Worm (Caenorhabditis elegans) whole organism, L4 larva: Measurements from ENCODE around the gene W04B5.6.

Experiments used
- D1046.2 ChIP-seq: fragments of 200-800 bp; sonication (Bioruptor generic); IDR thresholded peaks from 2 replicates; pipeline ENCODE4 v1.3.6; 2022; ENCODE audit warnings: missing genetic modification characterization, missing compliant biosample characterization
- F37D6.2 ChIP-seq: sonication (generic microtip); optimal IDR thresholded peaks from 2 replicates; lab custom pipeline; 2016; ENCODE audit warnings: mild to moderate bottlenecking, missing genetic modification characterization, missing compliant biosample characterization
- F44E2.7 ChIP-seq: fragments of 200-800 bp; sonication (Bioruptor generic); IDR thresholded peaks from 2 replicates; pipeline ENCODE4 v2.1.2; 2022; ENCODE audit warnings: missing genetic modification characterization, missing compliant biosample characterization
- F49E8.2 ChIP-seq: sonication (generic microtip); optimal IDR thresholded peaks from 2 replicates; lab custom pipeline; 2016; ENCODE audit warnings: missing compliant biosample characterization, mild to moderate bottlenecking, missing genetic modification characterization, borderline replicate concordance
- R02D3.7 ChIP-seq: fragments of 150-350 bp; sonication (generic microtip); optimal IDR thresholded peaks from 3 replicates; lab custom pipeline; 2014; ENCODE audit warnings: missing biosample characterization, missing genetic modification characterization
- T26A8.4 ChIP-seq: fragments of 200-800 bp; sonication (Bioruptor generic); IDR thresholded peaks from 2 replicates; pipeline ENCODE4 v1.3.6; 2022; ENCODE audit warnings: missing genetic modification characterization, missing compliant biosample characterization
- ZK337.2 ChIP-seq: fragments of 200-800 bp; sonication (Bioruptor generic); IDR thresholded peaks from 2 replicates; pipeline ENCODE4 v1.3.6; 2022; ENCODE audit warnings: missing genetic modification reagents, missing genetic modification characterization, missing compliant biosample characterization
- aha-1 ChIP-seq: fragments of 150-350 bp; peaks from one replicate; lab custom pipeline; 2014; ENCODE audit warnings: missing biosample characterization, missing genetic modification characterization
- arid-1 ChIP-seq: fragments of 200-800 bp; sonication (Bioruptor generic); conservative IDR thresholded peaks from 2 replicates; pipeline ENCODE4 v1.3.6; 2022; ENCODE audit warnings: missing genetic modification reagents, missing genetic modification characterization, missing compliant biosample characterization
- ceh-20 ChIP-seq: fragments of 200-800 bp; sonication (Bioruptor generic); IDR thresholded peaks from 2 replicates; pipeline ENCODE4 v1.3.6; 2022; ENCODE audit warnings: missing genetic modification reagents, missing genetic modification characterization, missing compliant biosample characterization
- ceh-28 ChIP-seq: fragments of 150-350 bp; optimal IDR thresholded peaks from 2 replicates; lab custom pipeline; 2014; ENCODE audit warnings: missing biosample characterization, missing genetic modification reagents, missing genetic modification characterization
- ceh-32 ChIP-seq: sonication (generic microtip); optimal IDR thresholded peaks from 2 replicates; lab custom pipeline; 2016; ENCODE audit warnings: mild to moderate bottlenecking, missing genetic modification characterization, missing compliant biosample characterization; ENCODE audit not compliant: poor library complexity
- ceh-82 ChIP-seq: sonication (generic microtip); optimal IDR thresholded peaks from 2 replicates; lab custom pipeline; 2017; ENCODE audit warnings: missing biosample characterization, missing genetic modification characterization
- ctbp-1 ChIP-seq: fragments of 200-800 bp; sonication (Bioruptor generic); IDR thresholded peaks from 2 replicates; pipeline ENCODE4 v1.3.6; 2022; ENCODE audit warnings: missing genetic modification reagents, missing genetic modification characterization, missing compliant biosample characterization
- daf-16 ChIP-seq, 3 experiments: sonication (generic microtip); optimal IDR thresholded peaks; 2 replicates each; lab custom pipeline; 2016 to 2017; ENCODE audit warnings: missing genetic modification characterization in 3 of 3, missing genetic modification reagents in 3 of 3, mild to moderate bottlenecking in 2 of 3, missing compliant biosample characterization in 2 of 3, missing biosample characterization in 1 of 3, moderate library complexity in 1 of 3
- daf-8 ChIP-seq: fragments of 200-800 bp; sonication (Bioruptor generic); IDR thresholded peaks from 2 replicates; pipeline ENCODE4 v1.3.6; 2022; ENCODE audit warnings: missing genetic modification characterization, missing compliant biosample characterization
- dmd-6 ChIP-seq: fragments of 200-800 bp; sonication (Bioruptor generic); IDR thresholded peaks from 2 replicates; pipeline ENCODE4 v1.3.6; 2022; ENCODE audit warnings: missing genetic modification reagents, missing genetic modification characterization, missing compliant biosample characterization
- egl-43 ChIP-seq: fragments of 200-800 bp; sonication (Bioruptor generic); IDR thresholded peaks from 2 replicates; pipeline ENCODE4 v1.3.6; 2022; ENCODE audit warnings: missing genetic modification reagents, missing genetic modification characterization, missing compliant biosample characterization
- jun-1 ChIP-seq: fragments of 150-350 bp; optimal IDR thresholded peaks from 2 replicates; lab custom pipeline; 2014; ENCODE audit warnings: missing biosample characterization, missing genetic modification reagents, missing genetic modification characterization
- lin-15B ChIP-seq: fragments of 150-350 bp; sonication (generic microtip); optimal IDR thresholded peaks from 3 replicates; lab custom pipeline; 2014; ENCODE audit warnings: missing biosample characterization, missing genetic modification characterization
- lin-38 ChIP-seq: fragments of 200-800 bp; sonication (Bioruptor generic); IDR thresholded peaks from 2 replicates; pipeline ENCODE4 v1.3.6; 2022; ENCODE audit warnings: missing genetic modification reagents, missing genetic modification characterization, missing compliant biosample characterization
- mdl-1 ChIP-seq, 2 experiments: fragments of 150-350 bp in 1 of 2; sonication (generic microtip) in 1 of 2; optimal IDR thresholded peaks; 2 replicates each; lab custom pipeline; 2014 to 2017; ENCODE audit warnings: missing biosample characterization in 2 of 2, missing genetic modification characterization in 2 of 2
- mep-1 ChIP-seq: fragments of 150-350 bp; sonication (generic microtip); optimal IDR thresholded peaks from 3 replicates; lab custom pipeline; 2014; ENCODE audit warnings: missing biosample characterization, missing genetic modification characterization
- nhr-10 ChIP-seq: fragments of 150-350 bp; optimal IDR thresholded peaks from 2 replicates; lab custom pipeline; 2014; ENCODE audit warnings: missing biosample characterization, missing genetic modification characterization
- nhr-42 ChIP-seq: fragments of 200-800 bp; sonication (Bioruptor generic); IDR thresholded peaks from 2 replicates; pipeline ENCODE4 v1.3.6; 2022; ENCODE audit warnings: missing genetic modification characterization, missing compliant biosample characterization
- nhr-76 ChIP-seq: fragments of 150-350 bp; optimal IDR thresholded peaks from 2 replicates; lab custom pipeline; 2014; ENCODE audit warnings: missing biosample characterization, missing genetic modification characterization
- php-3 ChIP-seq: fragments of 200-800 bp; sonication (Bioruptor generic); IDR thresholded peaks from 2 replicates; pipeline ENCODE4 v1.3.6; 2022; ENCODE audit warnings: missing genetic modification reagents, missing genetic modification characterization, missing compliant biosample characterization
- skn-1 ChIP-seq: fragments of 150-350 bp; optimal IDR thresholded peaks from 2 replicates; lab custom pipeline; 2014; ENCODE audit warnings: missing biosample characterization, missing genetic modification characterization
- snpc-4 ChIP-seq: fragments of 150-350 bp; optimal IDR thresholded peaks from 2 replicates; lab custom pipeline; 2014; ENCODE audit warnings: missing biosample characterization, missing genetic modification characterization
- unc-130 ChIP-seq: sonication (generic microtip); optimal IDR thresholded peaks from 2 replicates; lab custom pipeline; 2016; ENCODE audit warnings: missing genetic modification reagents, missing genetic modification characterization, missing compliant biosample characterization
- unc-39 ChIP-seq: sonication (generic microtip); optimal IDR thresholded peaks from 2 replicates; lab custom pipeline; 2017; ENCODE audit warnings: missing biosample characterization, missing genetic modification characterization
- unc-62 ChIP-seq, 3 experiments: fragments of 150-350 bp in 1 of 3; sonication (generic microtip); optimal IDR thresholded peaks in 2 of 3; peaks in 1 of 3; 1 replicate in 1 of 3; 2 replicates in 2 of 3; lab custom pipeline; 2014 to 2017; ENCODE audit warnings: missing biosample characterization in 3 of 3, missing genetic modification characterization in 3 of 3, missing genetic modification reagents in 3 of 3, missing genotype in 1 of 3
- zag-1 ChIP-seq: fragments of 150-350 bp; optimal IDR thresholded peaks from 2 replicates; lab custom pipeline; 2014; ENCODE audit warnings: missing biosample characterization, missing genetic modification characterization
- ztf-7 ChIP-seq: fragments of 150-350 bp; optimal IDR thresholded peaks from 2 replicates; lab custom pipeline; 2014; ENCODE audit warnings: missing biosample characterization, missing genetic modification characterization

Gene W04B5.6

ce11 chrIII:2423638-2424037 is 11.6 kb downstream of the W04B5.6 start:
- peak; percentile 82 for TF ChIP-seq ceh-28 (tag; lab: Kevin White, UChicago)
- TF ChIP-seq mdl-1 (tag; optimal IDR thresholded peaks at IDR 0.05; lab: Kevin White, UChicago) = no peak
- TF ChIP-seq, all 104 proteins: peak for 1

- TF ChIP-seq arid-1 (GFP tag; lab: Robert Waterston, UW) (no peak), daf-16 (GFP tag; optimal IDR thresholded peaks at IDR 0.05; lab: Kevin White, UChicago) (no peak), daf-16 (tag; optimal IDR thresholded peaks at IDR 0.05; lab: Kevin White, UChicago) (no peak), jun-1 (tag; lab: Kevin White, UChicago) (no peak), egl-43 (GFP tag; lab: Robert Waterston, UW) (peak; percentile 60; the same call in 1 of the 2 replicates), daf-8 (GFP tag; lab: Robert Waterston, UW) (no peak), ceh-20 (GFP tag; lab: Robert Waterston, UW) (no peak), nhr-76 (tag; lab: Kevin White, UChicago) (no peak), R02D3.7 (tag; lab: Kevin White, UChicago) (no peak), unc-62 (GFP tag; optimal IDR thresholded peaks at IDR 0.05 in 1 of 2; lab: Kevin White, UChicago) (peak in 1 of 2 experiments; percentile 12), unc-62 (tag; optimal IDR thresholded peaks at IDR 0.05; lab: Kevin White, UChicago) (no peak), aha-1 (tag; lab: Kevin White, UChicago) (peak; percentile 53), T26A8.4 (GFP tag; lab: Robert Waterston, UW) (no peak), ctbp-1 (no peak)
These were observed 14.0 kb downstream of the W04B5.6 start for ce11 chrIII:2421226-2421625.

ce11 chrIII:2419504-2419903 is 15.8 kb downstream of the W04B5.6 start:
- TF ChIP-seq F49E8.2 (tag; lab: Kevin White, UChicago) (no peak), ztf-7 (tag; lab: Kevin White, UChicago) (no peak), dmd-6 (GFP tag; lab: Robert Waterston, UW) (no peak), F44E2.7 (GFP tag; lab: Robert Waterston, UW) (0 out of 2 replicates have a peak, but pooled peaks have one; percentile 60), ctbp-1 (no peak), unc-39 (tag; lab: Kevin White, UChicago) (no peak), ceh-82 (tag; lab: Kevin White, UChicago) (no peak), lin-15B (tag; lab: Kevin White, UChicago) (no peak), zag-1 (tag; lab: Kevin White, UChicago) (no peak), ceh-28 (tag; lab: Kevin White, UChicago) (peak; percentile 90), php-3 (GFP tag; lab: Robert Waterston, UW) (no peak; the same call in 1 of the 2 replicates), snpc-4 (tag; lab: Kevin White, UChicago) (no peak), D1046.2 (no peak), ceh-32 (tag; lab: Kevin White, UChicago) (no peak), ZK337.2 (GFP tag; lab: Robert Waterston, UW) (no peak), nhr-10 (tag; lab: Kevin White, UChicago) (no peak), skn-1 (tag; lab: Kevin White, UChicago) (no peak), mep-1 (tag; lab: Kevin White, UChicago) (no peak), jun-1 (tag; lab: Kevin White, UChicago) (no peak), lin-38 (GFP tag; lab: Robert Waterston, UW) (peak; percentile 8), nhr-42 (GFP tag; lab: Robert Waterston, UW) (no peak), mdl-1 (tag; optimal IDR thresholded peaks at IDR 0.05; lab: Kevin White, UChicago) (no peak), F37D6.2 (tag; lab: Kevin White, UChicago) (no peak)

- peak; percentile 76 for TF ChIP-seq aha-1 (tag; lab: Kevin White, UChicago)
- no peak for TF ChIP-seq unc-130 (GFP tag; lab: Kevin White, UChicago)
- TF ChIP-seq, all 104 proteins: peak for 1
These were observed 16.3 kb downstream of the W04B5.6 start for ce11 chrIII:2418981-2419380.
